Worm (Caenorhabditis elegans) whole organism, early embryonic: ENCODE data around the gene mpst-3.
A peak's percentile ranks its signal among the peaks of the same experiment; 100 is the strongest.

Experiments
- B0310.2 ChIP-seq: sonication (generic microtip); optimal IDR thresholded peaks from 2 replicates; lab custom pipeline; 2016; ENCODE audit warnings: mild to moderate bottlenecking, missing genetic modification characterization, missing compliant biosample characterization
- F13C5.2 ChIP-seq: sonication (generic microtip); optimal IDR thresholded peaks from 2 replicates; lab custom pipeline; 2017; ENCODE audit warnings: mild to moderate bottlenecking, missing genetic modification characterization, inconsistent platforms, missing compliant biosample characterization
- aly-1 ChIP-seq: sonication (generic microtip); optimal IDR thresholded peaks from 2 replicates; lab custom pipeline; 2016; ENCODE audit warnings: missing genetic modification characterization, missing compliant biosample characterization
- ama-1 ChIP-seq: fragments of 150-350 bp; optimal IDR thresholded peaks from 2 replicates; lab custom pipeline; 2014
- ceh-13 ChIP-seq: fragments of 200-800 bp; sonication (Bioruptor generic); optimal IDR thresholded peaks from 2 replicates; lab custom pipeline; 2018; ENCODE audit warnings: mild to moderate bottlenecking, missing genetic modification characterization, missing compliant biosample characterization
- ceh-36 ChIP-seq: sonication (generic microtip); optimal IDR thresholded peaks from 2 replicates; lab custom pipeline; 2016; ENCODE audit warnings: missing genetic modification characterization, inconsistent platforms, missing compliant biosample characterization
- ets-7 ChIP-seq: sonication (generic microtip); optimal IDR thresholded peaks from 2 replicates; lab custom pipeline; 2016; ENCODE audit warnings: missing genotype, missing genetic modification characterization, missing compliant biosample characterization
- flt-1 ChIP-seq: fragments of 200-800 bp; sonication (Bioruptor generic); IDR thresholded peaks from 2 replicates; pipeline ENCODE4 v1.3.6; 2022; ENCODE audit warnings: missing genetic modification characterization, missing compliant biosample characterization
- hmbx-1 ChIP-seq: sonication (generic microtip); optimal IDR thresholded peaks from 2 replicates; lab custom pipeline; 2016; ENCODE audit warnings: mild to moderate bottlenecking, missing genetic modification characterization, missing compliant biosample characterization
- hmg-4 ChIP-seq: fragments of 200-800 bp; sonication (Bioruptor generic); optimal IDR thresholded peaks from 2 replicates; lab custom pipeline; 2018; ENCODE audit warnings: mild to moderate bottlenecking, missing genetic modification characterization, missing compliant biosample characterization
- hnd-1 ChIP-seq: sonication (generic microtip); optimal IDR thresholded peaks from 2 replicates; lab custom pipeline; 2016; ENCODE audit warnings: missing genetic modification characterization, missing compliant biosample characterization
- pes-1 ChIP-seq: fragments of 200-800 bp; sonication (Bioruptor generic); IDR thresholded peaks from 2 replicates; pipeline ENCODE4 v1.3.6; 2022; ENCODE audit warnings: missing genetic modification reagents, missing genetic modification characterization, missing compliant biosample characterization
- scrt-1 ChIP-seq: fragments of 200-800 bp; sonication (Bioruptor generic); IDR thresholded peaks from 2 replicates; pipeline ENCODE4 v1.3.6; 2022; ENCODE audit warnings: missing genetic modification characterization, missing compliant biosample characterization
- sea-1 ChIP-seq: fragments of 200-800 bp; sonication (Bioruptor generic); conservative IDR thresholded peaks from 2 replicates; pipeline ENCODE4 v1.3.6; 2022; ENCODE audit warnings: missing genetic modification characterization, missing compliant biosample characterization
- tbx-11 ChIP-seq: fragments of 200-800 bp; sonication (Bioruptor generic); IDR thresholded peaks from 2 replicates; pipeline ENCODE4 v1.3.6; 2022; ENCODE audit warnings: missing genetic modification characterization, missing compliant biosample characterization
- tbx-37 ChIP-seq: fragments of 200-800 bp; sonication (Bioruptor generic); conservative IDR thresholded peaks from 2 replicates; pipeline ENCODE4 v1.3.6; 2022; ENCODE audit warnings: missing genetic modification reagents, missing genetic modification characterization, missing compliant biosample characterization
- tra-4 ChIP-seq: sonication (generic microtip); optimal IDR thresholded peaks from 2 replicates; lab custom pipeline; 2017; ENCODE audit warnings: missing genetic modification characterization, missing compliant biosample characterization

Gene mpst-3

ce11 chrV:14895557-14895956 is at the start of gene mpst-3:
Gene mpst-3 (plus strand): TSS chrV:14895647.
- TF ChIP-seq ceh-36 (no peak), sea-1 (GFP tag; lab: Robert Waterston, UW) (no peak), ama-1 (no peak), hnd-1 (tag; lab: Kevin White, UChicago) (no peak), scrt-1 (GFP tag; lab: Robert Waterston, UW) (no peak), tbx-37 (no peak), tra-4 (tag; lab: Kevin White, UChicago) (no peak), aly-1 (no peak), ceh-13 (no peak), hmg-4 (GFP tag; lab: Kevin White, UChicago) (no peak), F13C5.2 (tag; lab: Kevin White, UChicago) (no peak)

DNA sequence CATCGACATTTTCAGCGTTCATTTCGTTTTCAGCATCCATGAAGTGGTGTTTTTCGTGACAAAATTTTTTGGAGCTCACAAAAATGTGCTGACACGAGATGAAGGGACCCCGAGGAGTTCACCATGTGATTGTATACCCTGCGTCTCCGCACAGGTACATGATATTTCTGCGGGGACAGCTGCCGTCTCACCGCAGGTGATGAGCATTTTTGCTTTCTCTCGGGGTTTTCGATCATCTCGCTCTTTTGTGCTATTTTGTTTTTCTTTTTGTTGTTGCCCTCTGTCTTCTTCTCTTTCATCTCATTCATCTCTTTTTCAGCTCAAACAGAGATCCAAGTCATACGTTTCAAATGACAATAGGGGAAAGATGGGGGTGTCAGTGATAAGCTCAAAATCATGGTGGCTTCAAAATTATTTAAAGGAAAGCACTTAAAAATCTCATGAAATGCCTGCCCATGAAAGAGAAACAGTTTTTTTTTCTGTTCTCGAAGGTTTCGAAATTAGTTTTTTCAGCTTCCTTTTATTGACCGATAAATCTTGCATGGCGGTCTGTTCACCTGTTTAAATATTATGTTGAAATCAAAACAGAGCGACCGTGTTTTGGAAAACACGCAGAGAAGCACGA is 48.0 kb upstream of the mpst-3 start, which contains the start of gene ret-1:
TSS of gene ret-1 (minus strand) at position 123 of the 625 bp plus-strand sequence.
- TF ChIP-seq ama-1: no peak
- 0 out of 2 replicates have a peak, but pooled peaks have one; percentile 11 for TF ChIP-seq tbx-37
- no peak for TF ChIP-seq tra-4 (tag; lab: Kevin White, UChicago)
- no peak for TF ChIP-seq B0310.2 (tag; lab: Kevin White, UChicago)
- TF ChIP-seq ceh-13: no peak
- TF ChIP-seq tbx-11 (GFP tag; lab: Robert Waterston, UW): no peak
- TF ChIP-seq ets-7 (tag; lab: Kevin White, UChicago): no peak

ce11 chrV:14848510-14849206 is 46.8 kb upstream of the mpst-3 start:
- TF ChIP-seq ets-7 (tag; lab: Kevin White, UChicago) (no peak), ama-1 (no peak)

- TF ChIP-seq ceh-36: no peak
Measured at ce11 chrV:14849628-14850027, 45.8 kb upstream of the mpst-3 start.

- no peak for TF ChIP-seq B0310.2 (tag; lab: Kevin White, UChicago)
Measured at ce11 chrV:14850530-14850929, 44.9 kb upstream of the mpst-3 start.

DNA sequence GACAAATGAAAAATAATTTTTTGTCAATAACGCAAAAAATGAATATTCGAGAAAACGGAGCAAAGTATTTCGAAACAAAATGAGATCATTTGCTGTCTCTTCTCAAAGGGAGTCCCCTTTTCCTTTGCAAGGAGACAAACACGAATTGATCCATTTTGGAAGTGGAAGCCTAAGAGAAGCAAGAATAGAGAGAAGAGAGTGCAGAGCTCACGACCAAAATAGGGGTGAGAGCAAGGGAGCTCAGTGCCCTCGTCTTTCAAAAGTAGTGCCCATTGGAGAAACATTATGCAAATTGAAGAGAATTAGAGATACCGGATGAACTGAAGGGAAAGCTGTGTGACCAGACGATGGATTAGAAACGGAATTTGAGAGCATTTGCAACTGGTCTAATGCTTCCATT is 44.2 kb upstream of the mpst-3 start:
- TF ChIP-seq pes-1 (GFP tag; lab: Robert Waterston, UW) (no peak), ceh-36 (no peak), tbx-37 (no peak), sea-1 (GFP tag; lab: Robert Waterston, UW) (no peak), hmg-4 (GFP tag; lab: Kevin White, UChicago) (no peak), hmbx-1 (tag; lab: Kevin White, UChicago) (no peak), tra-4 (tag; lab: Kevin White, UChicago) (no peak), ets-7 (tag; lab: Kevin White, UChicago) (no peak), scrt-1 (GFP tag; lab: Robert Waterston, UW) (no peak), ceh-13 (no peak), flt-1 (no peak), tbx-11 (GFP tag; lab: Robert Waterston, UW) (no peak), aly-1 (no peak), ama-1 (no peak), hnd-1 (tag; lab: Kevin White, UChicago) (no peak)

DNA sequence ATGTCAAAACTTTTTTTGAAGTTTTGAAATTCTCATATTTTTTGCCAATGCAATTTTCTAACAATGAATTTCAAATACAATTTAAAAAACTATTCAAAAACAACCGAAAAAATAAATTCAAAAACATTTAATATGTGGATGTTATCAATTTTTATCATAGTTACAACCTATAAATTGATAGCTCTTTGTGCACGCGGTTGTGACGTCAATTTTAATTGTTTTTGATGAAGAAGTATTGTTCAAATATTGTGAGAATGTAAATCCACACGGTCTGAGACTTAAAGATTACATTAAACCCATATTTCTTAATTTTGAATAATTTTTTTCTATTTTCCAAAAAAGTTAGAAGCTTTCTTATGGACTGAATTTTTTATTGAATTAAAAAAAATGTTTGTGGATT is 43.5 kb upstream of the mpst-3 start:
- TF ChIP-seq ama-1 (no peak), tbx-11 (GFP tag; lab: Robert Waterston, UW) (no peak), scrt-1 (GFP tag; lab: Robert Waterston, UW) (no peak), hmbx-1 (tag; lab: Kevin White, UChicago) (no peak), flt-1 (no peak), sea-1 (GFP tag; lab: Robert Waterston, UW) (no peak), aly-1 (no peak), tra-4 (tag; lab: Kevin White, UChicago) (no peak), F13C5.2 (tag; lab: Kevin White, UChicago) (no peak), B0310.2 (tag; lab: Kevin White, UChicago) (no peak), ceh-13 (no peak), hnd-1 (tag; lab: Kevin White, UChicago) (no peak), ceh-36 (no peak), ets-7 (tag; lab: Kevin White, UChicago) (no peak), tbx-37 (no peak), hmg-4 (GFP tag; lab: Kevin White, UChicago) (no peak), pes-1 (GFP tag; lab: Robert Waterston, UW) (no peak)

- TF ChIP-seq hmg-4 (GFP tag; lab: Kevin White, UChicago): no peak
- no peak for TF ChIP-seq B0310.2 (tag; lab: Kevin White, UChicago)
- no peak for TF ChIP-seq ama-1
- TF ChIP-seq F13C5.2 (tag; lab: Kevin White, UChicago): no peak
- TF ChIP-seq tbx-11 (GFP tag; lab: Robert Waterston, UW): no peak
- TF ChIP-seq ceh-36: no peak
- no peak for TF ChIP-seq hnd-1 (tag; lab: Kevin White, UChicago)
- no peak for TF ChIP-seq flt-1
- no peak for TF ChIP-seq hmbx-1 (tag; lab: Kevin White, UChicago)
- TF ChIP-seq tbx-37: no peak
- TF ChIP-seq pes-1 (GFP tag; lab: Robert Waterston, UW): no peak
- TF ChIP-seq tra-4 (tag; lab: Kevin White, UChicago): no peak
- no peak for TF ChIP-seq aly-1
- no peak for TF ChIP-seq ets-7 (tag; lab: Kevin White, UChicago)
- TF ChIP-seq scrt-1 (GFP tag; lab: Robert Waterston, UW): no peak
- no peak for TF ChIP-seq ceh-13
- TF ChIP-seq sea-1 (GFP tag; lab: Robert Waterston, UW): no peak
Measured at ce11 chrV:14852620-14853019, 42.8 kb upstream of the mpst-3 start.
